Fruit fly (Drosophila melanogaster): ENCODE measurements around the gene cmpy.
A peak's percentile ranks its signal among the peaks of the same experiment; 100 is the strongest.

dm6 chr3L:20730323-20731238 is 11.6 kb upstream of the cmpy start, which contains the start of gene CG13252:
- TF ChIP-seq CG30403 (GFP tag; optimal IDR thresholded peaks at IDR 0.05) (no peak), btn (GFP tag; optimal IDR thresholded peaks at IDR 0.05) (no peak), CG15479 (GFP tag; optimal IDR thresholded peaks at IDR 0.05) (no peak), Hr78 (GFP tag; optimal IDR thresholded peaks at IDR 0.05) (no peak), unc-4 (GFP tag; IDR thresholded peaks at IDR 0.05; ENCODE audit: partially characterized antibody) (no peak), CG32772 (GFP tag; IDR thresholded peaks at IDR 0.05) (no peak), CG8290 (GFP tag; optimal IDR thresholded peaks at IDR 0.05) (no peak), CG8290 (tag; optimal IDR thresholded peaks at IDR 0.05) (peak in 1 of 2 experiments; percentile 82), Oaz (GFP tag; IDR thresholded peaks at IDR 0.05) (no peak), CG8089 (GFP tag; optimal IDR thresholded peaks at IDR 0.05) (no peak)

Measured in whole organism, embryonic.